Worm (Caenorhabditis elegans) whole organism, L3 larva: ENCODE data around the gene try-13.

ENCODE experiments used
- aly-2 ChIP-seq: fragments of 150-350 bp; optimal IDR thresholded peaks from 2 replicates; lab custom pipeline; 2014; ENCODE audit warnings: missing biosample characterization, missing genetic modification characterization
- ama-1 ChIP-seq: fragments of 150-350 bp; optimal IDR thresholded peaks from 2 replicates; lab custom pipeline; 2018
- ceh-16 ChIP-seq: sonication (generic microtip); optimal IDR thresholded peaks from 2 replicates; lab custom pipeline; 2017; ENCODE audit warnings: missing biosample characterization, missing genetic modification characterization
- ceh-82 ChIP-seq: fragments of 150-350 bp; optimal IDR thresholded peaks from 2 replicates; lab custom pipeline; 2014; ENCODE audit warnings: missing biosample characterization, missing genetic modification characterization
- ceh-9 ChIP-seq: sonication (generic microtip); optimal IDR thresholded peaks from 2 replicates; lab custom pipeline; 2018; ENCODE audit warnings: missing biosample characterization, missing genetic modification characterization
- daf-12 ChIP-seq: fragments of 150-350 bp; optimal IDR thresholded peaks from 2 replicates; lab custom pipeline; 2014; ENCODE audit warnings: missing biosample characterization, missing genetic modification reagents, missing genetic modification characterization
- egl-5 ChIP-seq: fragments of 150-350 bp; optimal IDR thresholded peaks from 2 replicates; lab custom pipeline; 2017; ENCODE audit warnings: missing biosample characterization, missing genetic modification reagents, missing genetic modification characterization, inconsistent platforms
- elt-2 ChIP-seq: sonication (generic microtip); optimal IDR thresholded peaks from 2 replicates; lab custom pipeline; 2016; ENCODE audit warnings: missing genetic modification reagents, mild to moderate bottlenecking, missing genetic modification characterization, missing compliant biosample characterization
- elt-3 ChIP-seq, 3 experiments: fragments of 150-350 bp in 1 of 3; sonication (generic microtip) in 2 of 3; optimal IDR thresholded peaks; 2 replicates in 2 of 3; 4 replicates in 1 of 3; lab custom pipeline; 2014 to 2017; ENCODE audit warnings: missing biosample characterization in 3 of 3, missing genetic modification characterization in 3 of 3
- eor-1 ChIP-seq, 2 experiments: fragments of 150-350 bp; optimal IDR thresholded peaks; 2 replicates each; lab custom pipeline; 2014 to 2018; ENCODE audit warnings: missing biosample characterization in 2 of 2, missing genetic modification characterization in 2 of 2
- fkh-10 ChIP-seq: sonication (generic microtip); optimal IDR thresholded peaks from 2 replicates; lab custom pipeline; 2017; ENCODE audit warnings: missing biosample characterization, missing genetic modification reagents, missing genetic modification characterization
- fos-1 ChIP-seq: fragments of 150-350 bp; optimal IDR thresholded peaks from 2 replicates; lab custom pipeline; 2014; ENCODE audit warnings: missing biosample characterization, missing genetic modification characterization
- hmg-11 ChIP-seq: sonication (generic microtip); optimal IDR thresholded peaks from 2 replicates; lab custom pipeline; 2016; ENCODE audit warnings: missing genetic modification characterization, missing compliant biosample characterization
- jun-1 ChIP-seq: fragments of 150-350 bp; optimal IDR thresholded peaks from 2 replicates; lab custom pipeline; 2014; ENCODE audit warnings: missing biosample characterization, missing genetic modification reagents, missing genetic modification characterization
- lin-15B ChIP-seq: fragments of 150-350 bp; optimal IDR thresholded peaks from 2 replicates; lab custom pipeline; 2014; ENCODE audit warnings: missing biosample characterization, missing genetic modification characterization
- mdl-1 ChIP-seq: fragments of 150-350 bp; optimal IDR thresholded peaks from 2 replicates; lab custom pipeline; 2014; ENCODE audit warnings: missing biosample characterization, missing genetic modification characterization
- nfya-1 ChIP-seq: sonication (generic microtip); optimal IDR thresholded peaks from 2 replicates; lab custom pipeline; 2017; ENCODE audit warnings: missing genetic modification characterization, mild to moderate bottlenecking, missing compliant biosample characterization, antibody characterized with exemption, moderate library complexity; ENCODE audit not compliant: insufficient read depth
- nhr-11 ChIP-seq: fragments of 150-350 bp; optimal IDR thresholded peaks from 2 replicates; lab custom pipeline; 2014; ENCODE audit warnings: missing biosample characterization, missing genetic modification characterization
- nhr-12 ChIP-seq: fragments of 150-350 bp; optimal IDR thresholded peaks from 2 replicates; lab custom pipeline; 2014; ENCODE audit warnings: missing biosample characterization, missing genetic modification characterization
- nhr-23 ChIP-seq: fragments of 150-350 bp; optimal IDR thresholded peaks from 2 replicates; lab custom pipeline; 2014; ENCODE audit warnings: missing biosample characterization, missing genetic modification reagents, missing genetic modification characterization
- nhr-237 ChIP-seq: fragments of 150-350 bp; optimal IDR thresholded peaks from 2 replicates; lab custom pipeline; 2014; ENCODE audit warnings: missing biosample characterization, missing genetic modification characterization
- nhr-25 ChIP-seq: sonication (generic microtip); optimal IDR thresholded peaks from 2 replicates; lab custom pipeline; 2017; ENCODE audit warnings: missing biosample characterization, missing genetic modification characterization
- nhr-28 ChIP-seq: fragments of 150-350 bp; optimal IDR thresholded peaks from 2 replicates; lab custom pipeline; 2014; ENCODE audit warnings: missing biosample characterization, missing genetic modification characterization
- nhr-43 ChIP-seq: sonication (generic microtip); optimal IDR thresholded peaks from 2 replicates; lab custom pipeline; 2016; ENCODE audit warnings: mild to moderate bottlenecking, missing genetic modification characterization, missing compliant biosample characterization; ENCODE audit not compliant: poor library complexity, severe bottlenecking
- nhr-67 ChIP-seq: fragments of 150-350 bp; optimal IDR thresholded peaks from 2 replicates; lab custom pipeline; 2014; ENCODE audit warnings: missing biosample characterization, missing genetic modification characterization
- nhr-76 ChIP-seq: fragments of 150-350 bp; sonication (generic microtip); optimal IDR thresholded peaks from 5 replicates; lab custom pipeline; 2014; ENCODE audit warnings: missing biosample characterization, missing genetic modification characterization
- pha-4 ChIP-seq: fragments of 150-350 bp; optimal IDR thresholded peaks from 2 replicates; lab custom pipeline; 2014; ENCODE audit warnings: missing biosample characterization, missing genetic modification reagents, missing genetic modification characterization
- pqm-1 ChIP-seq: fragments of 150-350 bp; optimal IDR thresholded peaks from 2 replicates; lab custom pipeline; 2017; ENCODE audit warnings: missing biosample characterization, missing genetic modification characterization, inconsistent platforms
- sea-2 ChIP-seq: fragments of 150-350 bp; sonication (generic microtip); optimal IDR thresholded peaks from 4 replicates; lab custom pipeline; 2014; ENCODE audit warnings: missing biosample characterization, missing genetic modification reagents, missing genetic modification characterization
- skn-1 ChIP-seq: fragments of 150-350 bp; optimal IDR thresholded peaks from 2 replicates; lab custom pipeline; 2014; ENCODE audit warnings: missing biosample characterization, missing genetic modification characterization
- tbx-2 ChIP-seq: sonication (generic microtip); optimal IDR thresholded peaks from 2 replicates; lab custom pipeline; 2016; ENCODE audit warnings: mild to moderate bottlenecking, missing genetic modification characterization, missing compliant biosample characterization
- unc-39 ChIP-seq: sonication (generic microtip); optimal IDR thresholded peaks from 4 replicates; lab custom pipeline; 2017; ENCODE audit warnings: missing biosample characterization, missing genetic modification characterization
- unc-62 ChIP-seq: fragments of 150-350 bp; sonication (generic microtip); optimal IDR thresholded peaks from 4 replicates; lab custom pipeline; 2014; ENCODE audit warnings: missing biosample characterization, missing genetic modification reagents, missing genetic modification characterization
- ztf-11 ChIP-seq: fragments of 150-350 bp; optimal IDR thresholded peaks from 2 replicates; lab custom pipeline; 2014; ENCODE audit warnings: missing biosample characterization, missing genetic modification characterization
- ztf-4 ChIP-seq: fragments of 150-350 bp; optimal IDR thresholded peaks from 2 replicates; lab custom pipeline; 2014; ENCODE audit warnings: missing biosample characterization, missing genetic modification characterization

Gene try-13

ce11 chrV:7416569-7416968 is 23.3 kb upstream of the try-13 start:
- TF ChIP-seq fkh-10 (GFP tag; lab: Kevin White, UChicago) (no peak), nhr-23 (peak; percentile 7), ama-1 (lab: Kevin White, UChicago) (peak; percentile 57), nhr-43 (peak; percentile 20), eor-1 (tag; optimal IDR thresholded peaks at IDR 0.05; lab: Kevin White, UChicago) (no peak)

ce11 chrV:7417018-7417716 is 22.7 kb upstream of the try-13 start, which contains the start of gene srw-67:
Gene srw-67, plus strand, starts transcription at chrV:7417660.
- TF ChIP-seq nhr-43 (peak; percentile 62), unc-39 (tag; lab: Kevin White, UChicago) (no peak)

- TF ChIP-seq fos-1 (tag; lab: Kevin White, UChicago) (no peak), skn-1 (tag; lab: Kevin White, UChicago) (no peak), egl-5 (tag; lab: Kevin White, UChicago) (no peak), ztf-11 (tag; lab: Kevin White, UChicago) (no peak), sea-2 (GFP tag; lab: Kevin White, UChicago) (no peak), lin-15B (tag; lab: Kevin White, UChicago) (no peak), nhr-67 (tag; lab: Kevin White, UChicago) (no peak), nhr-237 (tag; lab: Kevin White, UChicago) (no peak), ceh-82 (tag; lab: Kevin White, UChicago) (no peak), pqm-1 (tag; lab: Kevin White, UChicago) (no peak), eor-1 (tag; optimal IDR thresholded peaks at IDR 0.05; lab: Kevin White, UChicago) (no peak), nhr-12 (tag; lab: Kevin White, UChicago) (no peak), ama-1 (lab: Kevin White, UChicago) (no peak), nhr-25 (tag; lab: Kevin White, UChicago) (no peak)
These were observed 19.7 kb upstream of the try-13 start, which contains the start of gene srxa-4 for ce11 chrV:7420162-7420561. Gene srxa-4, plus strand, starts transcription at chrV:7420462.

ce11 chrV:7424336-7424735 is 15.6 kb upstream of the try-13 start, which contains the start of gene F18E3.10:
Gene F18E3.10, minus strand, starts transcription at chrV:7424436.
- TF ChIP-seq mdl-1 (tag; lab: Kevin White, UChicago): no peak
- TF ChIP-seq eor-1 (tag; optimal IDR thresholded peaks at IDR 0.05; lab: Kevin White, UChicago): no peak
- TF ChIP-seq fos-1 (tag; lab: Kevin White, UChicago): no peak
- TF ChIP-seq ceh-9: no peak
- TF ChIP-seq nfya-1 (tag; lab: Kevin White, UChicago): no peak
- no peak for TF ChIP-seq nhr-11
- no peak for TF ChIP-seq ceh-16 (tag; lab: Kevin White, UChicago)
- no peak for TF ChIP-seq tbx-2
- TF ChIP-seq nhr-28: no peak
- no peak for TF ChIP-seq elt-3 (tag; optimal IDR thresholded peaks at IDR 0.05; lab: Kevin White, UChicago)
- no peak for TF ChIP-seq nhr-25 (tag; lab: Kevin White, UChicago)
- no peak for TF ChIP-seq nhr-12 (tag; lab: Kevin White, UChicago)
- no peak for TF ChIP-seq aly-2 (tag; lab: Kevin White, UChicago)
- no peak for TF ChIP-seq ceh-82 (tag; lab: Kevin White, UChicago)
- TF ChIP-seq daf-12 (tag; lab: Kevin White, UChicago): no peak
- no peak for TF ChIP-seq skn-1 (tag; lab: Kevin White, UChicago)
- no peak for TF ChIP-seq nhr-76
- no peak for TF ChIP-seq fkh-10 (GFP tag; lab: Kevin White, UChicago)
- TF ChIP-seq ztf-4 (tag; lab: Kevin White, UChicago): no peak

ce11 chrV:7426594-7426993 is 13.3 kb upstream of the try-13 start, which contains the start of gene srw-68:
Gene srw-68, minus strand, starts transcription at chrV:7426694.
- TF ChIP-seq ceh-9 (no peak), mdl-1 (tag; lab: Kevin White, UChicago) (no peak), hmg-11 (no peak), pha-4 (tag; lab: Kevin White, UChicago) (no peak), elt-2 (tag; lab: Kevin White, UChicago) (no peak), ama-1 (lab: Kevin White, UChicago) (no peak), unc-62 (GFP tag; lab: Kevin White, UChicago) (no peak), nhr-237 (tag; lab: Kevin White, UChicago) (no peak), nhr-12 (tag; lab: Kevin White, UChicago) (no peak), sea-2 (GFP tag; lab: Kevin White, UChicago) (no peak), egl-5 (tag; lab: Kevin White, UChicago) (no peak), jun-1 (no peak)
